Fruit fly (Drosophila melanogaster) whole organism, embryonic: ENCODE data around the gene Trxr1.

Experiments used
- ATbp ChIP-seq: fragments of 200-800 bp; sonication (Bioruptor generic); optimal IDR thresholded peaks from 2 replicates; lab custom pipeline; 2017; ENCODE audit warnings: missing biosample characterization, mild to moderate bottlenecking, missing genetic modification characterization, missing genetic modification reagents
- Atf6 ChIP-seq: fragments of 200-800 bp; sonication (Bioruptor generic); IDR thresholded peaks from 2 replicates; pipeline ENCODE4 v1.3.6; 2022; ENCODE audit warnings: missing biosample characterization, missing genetic modification characterization
- CG10959 ChIP-seq: fragments of 200-800 bp; sonication (Bioruptor generic); IDR thresholded peaks from 2 replicates; pipeline ENCODE4 v1.3.6; 2022; ENCODE audit warnings: missing biosample characterization, missing genetic modification characterization
- CG11456 ChIP-seq: fragments of 200-800 bp; sonication (Bioruptor generic); IDR thresholded peaks from 3 replicates; pipeline ENCODE4 v1.3.6; 2022; ENCODE audit warnings: missing biosample characterization, missing genetic modification characterization
- CG11723 ChIP-seq: fragments of 200-800 bp; sonication (Bioruptor generic); optimal IDR thresholded peaks from 2 replicates; lab custom pipeline; 2017; ENCODE audit warnings: missing biosample characterization, mild to moderate bottlenecking, missing genetic modification characterization
- CG12104 ChIP-seq: fragments of 200-800 bp; sonication (Bioruptor generic); optimal IDR thresholded peaks from 3 replicates; lab custom pipeline; 2016; ENCODE audit warnings: missing biosample characterization, missing genetic modification characterization
- CG12744 ChIP-seq: fragments of 200-800 bp; sonication (Bioruptor generic); optimal IDR thresholded peaks from 2 replicates; lab custom pipeline; 2016; ENCODE audit warnings: missing biosample characterization, missing genetic modification characterization
- CG14965 ChIP-seq: fragments of 200-800 bp; sonication (Bioruptor generic); optimal IDR thresholded peaks from 2 replicates; lab custom pipeline; 2016; ENCODE audit warnings: missing biosample characterization, missing genetic modification characterization, borderline replicate concordance
- CG1647 ChIP-seq: fragments of 200-800 bp; sonication (Bioruptor generic); optimal IDR thresholded peaks from 3 replicates; lab custom pipeline; 2016; ENCODE audit warnings: missing biosample characterization, missing genetic modification characterization
- CG17385 ChIP-seq: fragments of 200-800 bp; sonication (Bioruptor generic); optimal IDR thresholded peaks from 3 replicates; lab custom pipeline; 2018; ENCODE audit warnings: missing biosample characterization, mild to moderate bottlenecking, missing genetic modification characterization
- CG2199 ChIP-seq: fragments of 200-800 bp; sonication (Bioruptor generic); IDR thresholded peaks from 3 replicates; pipeline ENCODE4 v1.3.6; 2022; ENCODE audit warnings: missing biosample characterization, missing genetic modification characterization
- CG30020 ChIP-seq: fragments of 200-800 bp; optimal IDR thresholded peaks from 2 replicates; lab custom pipeline; 2019; ENCODE audit warnings: missing biosample characterization, mild to moderate bottlenecking, missing genetic modification characterization, moderate library complexity
- CG30403 ChIP-seq: fragments of 200-800 bp; sonication (Bioruptor generic); optimal IDR thresholded peaks from 3 replicates; lab custom pipeline; 2016; ENCODE audit warnings: missing biosample characterization, missing genetic modification characterization
- CG3726 ChIP-seq: fragments of 200-800 bp; sonication (Bioruptor generic); IDR thresholded peaks from 3 replicates; pipeline ENCODE4, ENCODE4 v1.3.6; 2022; ENCODE audit warnings: missing biosample characterization, missing genetic modification characterization
- CG6854 ChIP-seq: fragments of 200-800 bp; sonication (Bioruptor generic); optimal IDR thresholded peaks from 3 replicates; lab custom pipeline; 2017; ENCODE audit warnings: missing biosample characterization, mild to moderate bottlenecking, missing genetic modification characterization
- CG7786 ChIP-seq: fragments of 200-800 bp; sonication (Bioruptor generic); optimal IDR thresholded peaks from 2 replicates; lab custom pipeline; 2016; ENCODE audit warnings: missing biosample characterization, missing genetic modification characterization
- Dip3 ChIP-seq: fragments of 200-800 bp; sonication (Bioruptor generic); optimal IDR thresholded peaks from 3 replicates; lab custom pipeline; 2016; ENCODE audit warnings: missing biosample characterization, missing genetic modification characterization
- Drgx ChIP-seq: fragments of 200-800 bp; sonication (Bioruptor generic); IDR thresholded peaks from 2 replicates; pipeline ENCODE4 v1.3.6; 2022; ENCODE audit warnings: missing biosample characterization, missing genetic modification characterization
- Elba2 ChIP-seq: fragments of 200-800 bp; sonication (Bioruptor generic); optimal IDR thresholded peaks from 3 replicates; lab custom pipeline; 2016; ENCODE audit warnings: missing biosample characterization, missing genetic modification characterization
- HLHmδ ChIP-seq: fragments of 200-800 bp; sonication (Bioruptor generic); optimal IDR thresholded peaks from 2 replicates; lab custom pipeline; 2018; ENCODE audit warnings: missing biosample characterization, mild to moderate bottlenecking, missing genetic modification characterization, moderate library complexity
- Hey ChIP-seq: fragments of 200-800 bp; sonication (Bioruptor generic); optimal IDR thresholded peaks from 3 replicates; lab custom pipeline; 2018; ENCODE audit warnings: missing biosample characterization, mild to moderate bottlenecking, missing genetic modification characterization
- HmgZ ChIP-seq: fragments of 200-800 bp; sonication (Bioruptor generic); optimal IDR thresholded peaks from 2 replicates; lab custom pipeline; 2018; ENCODE audit warnings: missing biosample characterization, mild to moderate bottlenecking, missing genetic modification characterization
- Kr ChIP-seq: fragments of 200-800 bp; sonication (Bioruptor generic); optimal IDR thresholded peaks from 2 replicates; lab custom pipeline; 2017; ENCODE audit warnings: missing biosample characterization, mild to moderate bottlenecking, missing genetic modification characterization
- Lpt ChIP-seq: fragments of >200 bp; optimal IDR thresholded peaks from 2 replicates; lab custom pipeline; 2018; ENCODE audit warnings: missing biosample characterization, missing genetic modification characterization
- Myb ChIP-seq: fragments of 200-800 bp; sonication (Bioruptor generic); optimal IDR thresholded peaks from 2 replicates; lab custom pipeline; 2016; ENCODE audit warnings: missing biosample characterization, missing genetic modification characterization
- Nf-YB ChIP-seq: fragments of 200-800 bp; sonication (Bioruptor generic); optimal IDR thresholded peaks from 3 replicates; lab custom pipeline; 2019; ENCODE audit warnings: missing biosample characterization, mild to moderate bottlenecking, missing genetic modification characterization, moderate library complexity
- PHDP ChIP-seq: fragments of 200-800 bp; sonication (Bioruptor generic); optimal IDR thresholded peaks from 3 replicates; lab custom pipeline; 2018; ENCODE audit warnings: missing biosample characterization, mild to moderate bottlenecking, missing genetic modification characterization, moderate library complexity
- Scr ChIP-seq: fragments of 200-800 bp; sonication (Bioruptor generic); IDR thresholded peaks from 2 replicates; pipeline ENCODE4 v1.3.6; 2022; ENCODE audit warnings: missing biosample characterization, missing genetic modification characterization; ENCODE audit not compliant: partially characterized antibody
- Sry-δ ChIP-seq: fragments of 200-800 bp; sonication (Bioruptor generic); optimal IDR thresholded peaks from 2 replicates; lab custom pipeline; 2016; ENCODE audit warnings: missing biosample characterization, missing genetic modification characterization
- TFAM ChIP-seq: fragments of 200-800 bp; sonication (Bioruptor generic); optimal IDR thresholded peaks from 2 replicates; lab custom pipeline; 2017; ENCODE audit warnings: missing biosample characterization, missing genetic modification characterization, inconsistent platforms
- Xbp1 ChIP-seq: fragments of 200-800 bp; sonication (Bioruptor generic); optimal IDR thresholded peaks from 3 replicates; lab custom pipeline; 2016; ENCODE audit warnings: missing biosample characterization, mild to moderate bottlenecking, missing genetic modification characterization
- chn ChIP-seq: fragments of 200-800 bp; sonication (Bioruptor generic); optimal IDR thresholded peaks from 2 replicates; lab custom pipeline; 2016; ENCODE audit warnings: missing biosample characterization, missing genetic modification characterization
- crol ChIP-seq: fragments of 200-800 bp; sonication (Bioruptor generic); IDR thresholded peaks from 2 replicates; pipeline ENCODE4 v1.3.6; 2022; ENCODE audit warnings: missing biosample characterization, missing genetic modification characterization
- dmrt99B ChIP-seq: fragments of 200-800 bp; sonication (Bioruptor generic); optimal IDR thresholded peaks from 2 replicates; lab custom pipeline; 2018; ENCODE audit warnings: missing biosample characterization, mild to moderate bottlenecking, missing genetic modification characterization, moderate library complexity
- ftz-f1 ChIP-seq: fragments of 200-800 bp; sonication (Bioruptor generic); optimal IDR thresholded peaks from 2 replicates; lab custom pipeline; 2016; ENCODE audit warnings: missing biosample characterization, missing genetic modification characterization
- gcm2 ChIP-seq: fragments of 200-800 bp; sonication (Bioruptor generic); optimal IDR thresholded peaks from 2 replicates; lab custom pipeline; 2016; ENCODE audit warnings: missing biosample characterization, missing genetic modification characterization
- gro ChIP-seq: fragments of 200-800 bp; sonication (Bioruptor generic); optimal IDR thresholded peaks from 2 replicates; lab custom pipeline; 2016; ENCODE audit warnings: missing biosample characterization, missing genetic modification characterization
- gsb ChIP-seq: fragments of 200-800 bp; sonication (Bioruptor generic); IDR thresholded peaks from 2 replicates; pipeline ENCODE4 v1.3.6; 2022; ENCODE audit warnings: missing biosample characterization, missing genetic modification characterization
- gsb-n ChIP-seq: fragments of 200-800 bp; sonication (Bioruptor generic); optimal IDR thresholded peaks from 3 replicates; lab custom pipeline; 2018; ENCODE audit warnings: missing biosample characterization, mild to moderate bottlenecking, missing genetic modification characterization
- kah ChIP-seq: fragments of 200-800 bp; sonication (Bioruptor generic); optimal IDR thresholded peaks from 2 replicates; lab custom pipeline; 2018; ENCODE audit warnings: missing biosample characterization, mild to moderate bottlenecking, missing genetic modification characterization
- luna ChIP-seq: fragments of 200-800 bp; sonication (Bioruptor generic); optimal IDR thresholded peaks from 2 replicates; lab custom pipeline; 2016; ENCODE audit warnings: missing biosample characterization, missing genetic modification characterization
- mirr ChIP-seq: fragments of 200-800 bp; sonication (Bioruptor generic); optimal IDR thresholded peaks from 3 replicates; lab custom pipeline; 2018; ENCODE audit warnings: missing biosample characterization, mild to moderate bottlenecking, missing genetic modification characterization
- onecut ChIP-seq: fragments of 200-800 bp; sonication (Bioruptor generic); IDR thresholded peaks from 2 replicates; pipeline ENCODE4 v1.3.6; 2022; ENCODE audit warnings: missing biosample characterization, missing genetic modification characterization
- otp ChIP-seq: fragments of 200-800 bp; sonication (Bioruptor generic); IDR thresholded peaks from 3 replicates; pipeline ENCODE4, ENCODE4 v1.3.6; 2022; ENCODE audit warnings: missing biosample characterization, missing genetic modification characterization
- rib ChIP-seq: fragments of 200-800 bp; sonication (Bioruptor generic); IDR thresholded peaks from 2 replicates; pipeline ENCODE4 v1.3.6; 2022; ENCODE audit warnings: missing biosample characterization, missing genetic modification characterization
- sc ChIP-seq, 3 experiments: fragments of >200 bp in 2 of 3; fragments of 200-800 bp in 1 of 3; sonication (Bioruptor generic) in 1 of 3; optimal IDR thresholded peaks; 2 replicates in 2 of 3; 3 replicates in 1 of 3; lab custom pipeline; 2017; ENCODE audit warnings: mild to moderate bottlenecking in 1 of 3, missing biosample characterization in 1 of 3, missing genetic modification characterization in 1 of 3, missing genetic modification reagents in 1 of 3
- scrt ChIP-seq: fragments of 200-800 bp; sonication (Bioruptor generic); optimal IDR thresholded peaks from 2 replicates; lab custom pipeline; 2018; ENCODE audit warnings: missing biosample characterization, mild to moderate bottlenecking, missing genetic modification characterization, moderate library complexity
- sens-2 ChIP-seq: fragments of 200-800 bp; sonication (Bioruptor generic); IDR thresholded peaks from 2 replicates; pipeline ENCODE4 v1.3.6; 2022; ENCODE audit warnings: missing biosample characterization, missing genetic modification characterization
- zen2 ChIP-seq: fragments of 200-800 bp; sonication (Bioruptor generic); IDR thresholded peaks from 3 replicates; pipeline ENCODE4 v1.3.6; 2022; ENCODE audit warnings: missing biosample characterization, missing genetic modification characterization; ENCODE audit not compliant: partially characterized antibody
- zfh2 ChIP-seq: fragments of 200-800 bp; sonication (Bioruptor generic); optimal IDR thresholded peaks from 2 replicates; lab custom pipeline; 2016; ENCODE audit warnings: missing biosample characterization, missing genetic modification characterization

Trxr1 gene

DNA sequence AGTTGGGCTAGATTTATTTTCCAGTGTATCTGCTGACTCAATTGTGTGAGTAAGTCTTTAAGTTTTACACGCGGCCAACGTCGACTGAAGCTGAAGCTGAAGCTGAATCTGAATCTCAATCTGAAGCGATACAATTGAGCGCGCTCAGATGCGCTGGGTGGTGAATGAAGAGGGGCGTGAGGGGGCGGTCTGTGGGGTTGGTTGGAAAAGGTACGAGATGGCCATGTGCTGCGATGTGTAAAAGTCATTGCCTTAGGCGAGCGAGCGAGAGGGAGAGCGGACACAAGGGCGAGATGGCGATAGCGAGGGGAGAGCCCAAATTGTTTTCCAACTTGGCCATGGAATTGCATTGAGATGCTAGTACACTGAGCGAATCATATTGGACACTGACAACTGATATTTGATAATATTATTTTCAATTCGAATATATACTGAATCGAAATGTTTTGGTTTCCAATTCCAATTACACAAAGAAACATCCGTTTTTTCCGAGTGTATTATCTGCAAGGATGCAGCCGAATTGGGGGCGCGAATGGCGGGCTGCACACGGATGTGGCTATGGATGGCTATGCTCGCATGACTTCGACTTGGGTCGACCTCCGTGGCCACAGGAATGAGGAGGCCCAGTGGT lies 45.6 kb upstream of the Trxr1 start (continued):
- peak; percentile 67; the same call in 2 of the 3 replicates for TF ChIP-seq otp (GFP tag; lab: Robert Waterston, UW)
- TF ChIP-seq ATbp, result peak; percentile 50
- no peak for TF ChIP-seq Myb (GFP tag; lab: Kevin White, UChicago)
- TF ChIP-seq Elba2, result no peak
- 0 out of 2 replicates have a peak, but pooled peaks have one; percentile 31 for TF ChIP-seq sens-2 (GFP tag; lab: Robert Waterston, UW)
- TF ChIP-seq CG3726 (GFP tag; lab: Robert Waterston, UW), result 0 out of 3 replicates have a peak, but pooled peaks have one; percentile 22
- TF ChIP-seq CG11456, result 0 out of 3 replicates have a peak, but pooled peaks have one; percentile 51
- TF ChIP-seq ftz-f1 (GFP tag; lab: Kevin White, UChicago), result peak; percentile 20
- no peak for TF ChIP-seq CG1647 (GFP tag; lab: Kevin White, UChicago)
- TF ChIP-seq CG11723 (GFP tag; lab: Kevin White, UChicago), result no peak
- TF ChIP-seq kah (GFP tag; lab: Kevin White, UChicago), result peak; percentile 24
- peak; percentile 69 for TF ChIP-seq dmrt99B (tag; lab: Kevin White, UChicago)
- TF ChIP-seq onecut (GFP tag; lab: Robert Waterston, UW), result no peak
- 0 out of 2 replicates have a peak, but pooled peaks have one; percentile 18 for TF ChIP-seq CG10959 (GFP tag; lab: Robert Waterston, UW)
- no peak for TF ChIP-seq Scr (GFP tag; lab: Robert Waterston, UW)
- TF ChIP-seq CG7786 (GFP tag; lab: Kevin White, UChicago), result no peak
- TF ChIP-seq zen2 (GFP tag; lab: Robert Waterston, UW), result no peak
- no peak for TF ChIP-seq zfh2 (GFP tag; lab: Kevin White, UChicago)
- no peak for TF ChIP-seq Hey (tag; lab: Kevin White, UChicago)
- TF ChIP-seq Sry-δ (GFP tag; lab: Kevin White, UChicago), result no peak
- no peak for TF ChIP-seq HLHmδ
- TF ChIP-seq gro (GFP tag; lab: Kevin White, UChicago), result no peak
- TF ChIP-seq CG30020 (tag; lab: Kevin White, UChicago), result no peak
- TF ChIP-seq luna (GFP tag; lab: Kevin White, UChicago), result no peak
- no peak for TF ChIP-seq CG14965
- no peak for TF ChIP-seq CG2199 (GFP tag; lab: Robert Waterston, UW)
- peak; percentile 44 for TF ChIP-seq Xbp1
- no peak for TF ChIP-seq sc (optimal IDR thresholded peaks at IDR 0.05; lab: Kevin White, UChicago)
- no peak for TF ChIP-seq sc (GFP tag; optimal IDR thresholded peaks at IDR 0.05; lab: Kevin White, UChicago)
- TF ChIP-seq Drgx (GFP tag; lab: Robert Waterston, UW), result peak; percentile 79
- TF ChIP-seq crol (GFP tag; lab: Robert Waterston, UW), result peak; percentile 84
- no peak for TF ChIP-seq CG6854 (GFP tag; lab: Kevin White, UChicago)
- no peak for TF ChIP-seq gcm2
- peak; percentile 28 for TF ChIP-seq CG30403
- TF ChIP-seq Kr, result no peak
- TF ChIP-seq CG12104 (GFP tag; lab: Kevin White, UChicago), result no peak
- no peak for TF ChIP-seq Lpt (GFP tag; lab: Kevin White, UChicago)
- TF ChIP-seq Dip3 (GFP tag; lab: Kevin White, UChicago), result no peak
- TF ChIP-seq Nf-YB, result no peak
- peak; percentile 30 for TF ChIP-seq PHDP (tag; lab: Kevin White, UChicago)
- peak; percentile 48; the same call in 1 of the 2 replicates for TF ChIP-seq Atf6 (GFP tag; lab: Robert Waterston, UW)
- no peak for TF ChIP-seq mirr
- no peak for TF ChIP-seq gsb-n (tag; lab: Kevin White, UChicago)
- TF ChIP-seq CG12744, result no peak
- TF ChIP-seq chn (GFP tag; lab: Kevin White, UChicago), result peak; percentile 44
- no peak for TF ChIP-seq scrt
- 0 out of 2 replicates have a peak, but pooled peaks have one; percentile 17 for TF ChIP-seq gsb (GFP tag; lab: Robert Waterston, UW)
- no peak for TF ChIP-seq rib (GFP tag; lab: Robert Waterston, UW)
- TF ChIP-seq HmgZ (tag; lab: Kevin White, UChicago), result no peak
- TF ChIP-seq TFAM, result no peak
- peak; percentile 23 for TF ChIP-seq CG17385 (GFP tag; lab: Kevin White, UChicago)
